Worm (Caenorhabditis elegans): Measurements from ENCODE around the gene col-76.
A peak's percentile ranks its signal among the peaks of the same experiment; 100 is the strongest.

The col-76 gene

ce11 chrII:8162120-8162648 lies 42.0 kb upstream of the col-76 start, which contains the start of the genes emb-27 and rrf-3 (continued):
- TF ChIP-seq ets-5 (GFP tag; IDR thresholded peaks at IDR 0.05) (no peak), lir-3 (tag; optimal IDR thresholded peaks at IDR 0.05; ENCODE audit: poor library complexity) (no peak), hlh-17 (GFP tag; optimal IDR thresholded peaks at IDR 0.05; ENCODE audit: borderline replicate concordance) (no peak), skn-1 (tag; optimal IDR thresholded peaks at IDR 0.05) (peak; percentile 68), mep-1 (tag; optimal IDR thresholded peaks at IDR 0.05) (peak; percentile 84), ztf-11 (tag; optimal IDR thresholded peaks at IDR 0.05) (no peak), elt-3 (tag; optimal IDR thresholded peaks at IDR 0.05) (no peak), irx-1 (tag; optimal IDR thresholded peaks at IDR 0.05) (no peak), lin-15B (tag; optimal IDR thresholded peaks at IDR 0.05) (peak; percentile 84), ceh-88 (GFP tag; IDR thresholded peaks at IDR 0.05) (no peak)

DNA sequence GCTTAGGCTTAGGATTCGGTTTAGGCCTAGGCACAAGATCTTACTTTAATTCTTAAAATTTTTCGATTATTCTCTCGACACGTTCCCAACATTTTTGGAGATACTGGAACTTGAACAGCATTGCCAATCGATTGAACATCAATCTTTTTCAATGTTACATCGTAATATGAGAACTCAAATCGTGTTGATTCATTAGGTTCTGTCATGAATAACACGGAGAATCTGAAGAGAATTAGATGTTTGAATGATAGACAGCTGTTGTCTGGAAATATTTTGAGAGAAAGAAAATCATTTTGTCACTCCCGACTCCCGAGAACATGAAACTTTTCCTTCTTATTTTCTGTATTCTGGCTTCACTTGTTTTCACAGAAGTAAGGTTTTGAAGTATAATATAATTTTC lies 34.9 kb upstream of the col-76 start, which contains the start of gene T05C12.15:
T05C12.15 (plus strand) TSS at position 301 of the 400 bp plus-strand sequence.
- TF ChIP-seq hlh-4 (tag; optimal IDR thresholded peaks at IDR 0.05) (no peak), C04F5.9 (tag; optimal IDR thresholded peaks at IDR 0.05) (no peak), swsn-7 (tag; optimal IDR thresholded peaks at IDR 0.05) (no peak), grh-1 (GFP tag; IDR thresholded peaks at IDR 0.05) (no peak), fkh-10 (GFP tag; optimal IDR thresholded peaks at IDR 0.05) (no peak), lin-14 (GFP tag; optimal IDR thresholded peaks at IDR 0.05) (no peak), nhr-76 (tag; optimal IDR thresholded peaks at IDR 0.05) (no peak), hpl-2 (GFP tag; optimal IDR thresholded peaks at IDR 0.05) (no peak), unc-62 (GFP tag; optimal IDR thresholded peaks at IDR 0.05) (no peak), mab-9 (GFP tag; IDR thresholded peaks at IDR 0.05) (no peak), nhr-20 (tag; optimal IDR thresholded peaks at IDR 0.05) (no peak), snpc-4 (tag; optimal IDR thresholded peaks at IDR 0.05) (no peak), ceh-8 (GFP tag; optimal IDR thresholded peaks at IDR 0.05) (no peak)

- TF ChIP-seq lin-14 (GFP tag; optimal IDR thresholded peaks at IDR 0.05) (peak; percentile 17), hlh-17 (GFP tag; optimal IDR thresholded peaks at IDR 0.05; ENCODE audit: borderline replicate concordance) (no peak)
Observed at ce11 chrII:8170374-8170773, 33.8 kb upstream of the col-76 start, which contains the start of gene T05C12.11. TSS of gene T05C12.11 (minus strand) at chrII:8170474.

ce11 chrII:8173449-8173848 lies 30.7 kb upstream of the col-76 start, which contains the start of the genes decr-1.3 and T05C12.1:
TSS of gene decr-1.3 (minus strand) at chrII:8173549.
TSS of gene T05C12.1 (plus strand) at chrII:8173680.
- no peak for TF ChIP-seq Y116A8C.19 (tag; optimal IDR thresholded peaks at IDR 0.05; ENCODE audit: borderline replicate concordance)
- TF ChIP-seq nhr-77 (tag; optimal IDR thresholded peaks at IDR 0.05), result no peak
- no peak for TF ChIP-seq skn-1 (tag; optimal IDR thresholded peaks at IDR 0.05)
- TF ChIP-seq egl-27 (tag; optimal IDR thresholded peaks at IDR 0.05), result no peak
- TF ChIP-seq jun-1 (tag; optimal IDR thresholded peaks at IDR 0.05), result no peak
- TF ChIP-seq efl-1 (optimal IDR thresholded peaks at IDR 0.05), result no peak
- TF ChIP-seq efl-1 (GFP tag; optimal IDR thresholded peaks at IDR 0.05 in 1 of 2), result no peak
- TF ChIP-seq nhr-19 (GFP tag; conservative IDR thresholded peaks at IDR 0.05), result no peak
- no peak for TF ChIP-seq fkh-4 (tag; optimal IDR thresholded peaks at IDR 0.05; ENCODE audit: borderline replicate concordance)
- TF ChIP-seq mab-9 (GFP tag; IDR thresholded peaks at IDR 0.05), result no peak
- no peak for TF ChIP-seq irx-1 (tag; optimal IDR thresholded peaks at IDR 0.05)
- no peak for TF ChIP-seq snpc-4 (tag; optimal IDR thresholded peaks at IDR 0.05)
- TF ChIP-seq dsc-1 (tag; optimal IDR thresholded peaks at IDR 0.05), result no peak
- no peak for TF ChIP-seq grh-1 (GFP tag; IDR thresholded peaks at IDR 0.05)
- TF ChIP-seq fkh-8 (tag; optimal IDR thresholded peaks at IDR 0.05), result no peak

DNA sequence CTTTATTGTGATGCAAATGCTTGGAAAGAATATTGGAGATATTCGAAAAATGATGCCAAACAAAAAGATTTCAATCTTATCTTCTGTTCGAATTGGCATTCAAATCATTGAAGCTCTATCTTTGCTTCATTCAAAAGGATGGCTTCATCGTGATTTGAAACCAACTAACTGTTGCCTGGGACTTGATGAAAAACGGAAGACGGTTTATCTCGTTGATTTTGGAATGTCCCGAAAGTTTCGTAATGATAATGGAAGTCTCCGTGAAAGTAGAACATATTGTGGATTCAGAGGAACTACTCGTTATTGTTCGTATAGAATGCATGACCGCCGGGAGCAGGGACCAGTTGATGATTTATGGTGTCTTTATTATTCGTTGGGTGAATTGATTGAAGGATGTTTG lies 30.0 kb upstream of the col-76 start:
- TF ChIP-seq nhr-19 (GFP tag; conservative IDR thresholded peaks at IDR 0.05) (no peak), F16B12.6 (tag; optimal IDR thresholded peaks at IDR 0.05) (no peak), blmp-1 (tag; optimal IDR thresholded peaks at IDR 0.05) (no peak), mef-2 (tag; optimal IDR thresholded peaks at IDR 0.05) (no peak), dpl-1 (GFP tag; optimal IDR thresholded peaks at IDR 0.05) (no peak), elt-3 (tag; optimal IDR thresholded peaks at IDR 0.05) (no peak), hpl-2 (GFP tag; optimal IDR thresholded peaks at IDR 0.05) (no peak), nhr-12 (tag; optimal IDR thresholded peaks at IDR 0.05) (no peak), lin-39 (tag; optimal IDR thresholded peaks at IDR 0.05) (no peak), swsn-7 (tag; optimal IDR thresholded peaks at IDR 0.05) (no peak), ets-5 (GFP tag; IDR thresholded peaks at IDR 0.05) (no peak), aly-2 (tag; optimal IDR thresholded peaks at IDR 0.05) (no peak), hlh-4 (tag; optimal IDR thresholded peaks at IDR 0.05) (no peak)

Measured in whole organism, L1 larva.